Fruit fly (Drosophila melanogaster) whole organism, larva: Measurements from ENCODE around the gene CG42740.
A peak's percentile ranks its signal among the peaks of the same experiment; 100 is the strongest.

Source experiments
- noc ChIP-seq: fragments of 200-800 bp; sonication (Bioruptor generic); optimal IDR thresholded peaks from 3 replicates; lab custom pipeline; 2019; ENCODE audit warnings: missing biosample characterization, mild to moderate bottlenecking, missing genetic modification characterization, moderate library complexity

The CG42740 gene

dm6 chr3R:30422871-30423270, at the start of gene CG42740, which contains the start of gene CG2217:
CG42740 (minus strand) TSS chr3R:30422971.
CG2217 (minus strand) TSS chr3R:30422971.
- TF ChIP-seq noc (tag; lab: Kevin White, UChicago): no peak

dm6 chr3R:30472331-30472730, 49.6 kb upstream of the CG42740 start:
- TF ChIP-seq noc (tag; lab: Kevin White, UChicago): no peak

dm6 chr3R:30470690-30471089, 47.9 kb upstream of the CG42740 start:
- TF ChIP-seq noc (tag; lab: Kevin White, UChicago): no peak

dm6 chr3R:30467062-30467461, 44.3 kb upstream of the CG42740 start:
- TF ChIP-seq noc (tag; lab: Kevin White, UChicago): no peak

dm6 chr3R:30466515-30466914, 43.7 kb upstream of the CG42740 start:
- TF ChIP-seq noc (tag; lab: Kevin White, UChicago): no peak

dm6 chr3R:30465775-30466494, 43.2 kb upstream of the CG42740 start, which contains the start of gene PH4alphaEFB:
PH4alphaEFB (plus strand) TSS chr3R:30466050.
- no peak for TF ChIP-seq noc (tag; lab: Kevin White, UChicago)

- no peak for TF ChIP-seq noc (tag; lab: Kevin White, UChicago)
These were observed 41.5 kb upstream of the CG42740 start for dm6 chr3R:30464244-30464643.

dm6 chr3R:30461608-30462243, 39.0 kb upstream of the CG42740 start:
- peak; percentile 26 for TF ChIP-seq noc (tag; lab: Kevin White, UChicago)

dm6 chr3R:30460187-30460586, 37.4 kb upstream of the CG42740 start:
- no peak for TF ChIP-seq noc (tag; lab: Kevin White, UChicago)

- TF ChIP-seq noc (tag; lab: Kevin White, UChicago): no peak
These were observed 36.5 kb upstream of the CG42740 start, which contains the start of the genes CG2224 and CDase for dm6 chr3R:30459066-30459935. CG2224 (minus strand) TSS chr3R:30459300. CDase (plus strand) TSS chr3R:30459521.

- no peak for TF ChIP-seq noc (tag; lab: Kevin White, UChicago)
These were observed 33.2 kb upstream of the CG42740 start, which contains the start of gene aralar1 for dm6 chr3R:30455817-30456544. aralar1 (minus strand) TSS chr3R:30455867.

dm6 chr3R:30454442-30454841, 31.7 kb upstream of the CG42740 start:
- no peak for TF ChIP-seq noc (tag; lab: Kevin White, UChicago)

dm6 chr3R:30453236-30453635, 30.5 kb upstream of the CG42740 start:
- no peak for TF ChIP-seq noc (tag; lab: Kevin White, UChicago)

- no peak for TF ChIP-seq noc (tag; lab: Kevin White, UChicago)
These were observed 28.0 kb upstream of the CG42740 start for dm6 chr3R:30450690-30451343.
